Worm (Caenorhabditis elegans) whole organism, mixed stage, embryonic: ENCODE data around the gene nspa-2.
"Not testable (repeated sequence)": the region's sequence is repeated elsewhere in the genome, so short reads cannot be mapped to it uniquely, and the experiment has no call there.

ENCODE experiments used
- bed-3 ChIP-seq: fragments of 200-800 bp; sonication (Bioruptor generic); optimal IDR thresholded peaks from 3 replicates; lab custom pipeline; 2018; ENCODE audit warnings: mild to moderate bottlenecking, missing genetic modification characterization, moderate library complexity, missing compliant biosample characterization
- hlh-1 ChIP-seq: fragments of 150-350 bp; optimal IDR thresholded peaks from 2 replicates; lab custom pipeline; 2014; ENCODE audit warnings: missing biosample characterization, missing genetic modification reagents, missing genetic modification characterization
- lin-13 ChIP-seq: fragments of 150-350 bp; optimal IDR thresholded peaks from 2 replicates; lab custom pipeline; 2014; ENCODE audit warnings: missing biosample characterization, missing genetic modification characterization
- lsy-2 ChIP-seq: fragments of 150-350 bp; optimal IDR thresholded peaks from 2 replicates; lab custom pipeline; 2014; ENCODE audit warnings: missing biosample characterization, missing genetic modification characterization
- nhr-76 ChIP-seq: sonication (generic microtip); optimal IDR thresholded peaks from 2 replicates; lab custom pipeline; 2017; ENCODE audit warnings: missing biosample characterization, missing genetic modification characterization
- snpc-4 ChIP-seq: fragments of 150-350 bp; optimal IDR thresholded peaks from 2 replicates; lab custom pipeline; 2014; ENCODE audit warnings: missing biosample characterization, missing genetic modification characterization
- sptf-1 ChIP-seq: sonication (generic microtip); optimal IDR thresholded peaks from 2 replicates; lab custom pipeline; 2017; ENCODE audit warnings: mild to moderate bottlenecking, missing genetic modification characterization, moderate library complexity, missing compliant biosample characterization

ce11 chrV:14890782-14891181 lies at the start of gene nspa-2:
- not testable (repeated sequence) for TF ChIP-seq nhr-76; lsy-2; sptf-1 (tag; lab: Kevin White, UChicago); bed-3; snpc-4 (tag; lab: Kevin White, UChicago); hlh-1; lin-13 (tag; lab: Kevin White, UChicago)
